Fruit fly (Drosophila melanogaster) whole organism, embryonic: ENCODE results near the gene MED28.

Experiments used
- ATbp ChIP-seq: fragments of 200-800 bp; sonication (Bioruptor generic); optimal IDR thresholded peaks from 2 replicates; lab custom pipeline; 2017; ENCODE audit warnings: missing biosample characterization, mild to moderate bottlenecking, missing genetic modification characterization, missing genetic modification reagents
- Aef1 ChIP-seq: fragments of 200-800 bp; sonication (Bioruptor generic); IDR thresholded peaks from 3 replicates; pipeline ENCODE4 v1.3.6; 2022; ENCODE audit warnings: missing biosample characterization, missing genetic modification characterization
- Asciz ChIP-seq: fragments of 200-800 bp; sonication (Bioruptor generic); optimal IDR thresholded peaks from 2 replicates; lab custom pipeline; 2017; ENCODE audit warnings: missing biosample characterization, mild to moderate bottlenecking, missing genetic modification characterization, missing genetic modification reagents
- Bgb ChIP-seq: fragments of 200-800 bp; sonication (Bioruptor generic); IDR thresholded peaks from 2 replicates; pipeline ENCODE4 v1.3.6; 2022; ENCODE audit warnings: missing biosample characterization, missing genetic modification characterization; ENCODE audit not compliant: partially characterized antibody
- CG10565 ChIP-seq: fragments of 200-800 bp; sonication (Bioruptor generic); optimal IDR thresholded peaks from 3 replicates; lab custom pipeline; 2016; ENCODE audit warnings: missing biosample characterization, mild to moderate bottlenecking, missing genetic modification characterization
- CG10654 ChIP-seq: fragments of 200-800 bp; sonication (Bioruptor generic); optimal IDR thresholded peaks from 2 replicates; lab custom pipeline; 2016; ENCODE audit warnings: missing biosample characterization, missing genetic modification characterization
- CG15011 ChIP-seq: fragments of 200-800 bp; sonication (Bioruptor generic); optimal IDR thresholded peaks from 3 replicates; lab custom pipeline; 2018; ENCODE audit warnings: missing biosample characterization, mild to moderate bottlenecking, missing genetic modification characterization
- CG17912 ChIP-seq: fragments of 200-800 bp; sonication (Bioruptor generic); optimal IDR thresholded peaks from 2 replicates; lab custom pipeline; 2018; ENCODE audit warnings: missing biosample characterization, mild to moderate bottlenecking, missing genetic modification characterization
- CG18619 ChIP-seq: fragments of 200-800 bp; sonication (Bioruptor generic); optimal IDR thresholded peaks from 3 replicates; lab custom pipeline; 2017; ENCODE audit warnings: missing biosample characterization, mild to moderate bottlenecking, missing genetic modification characterization
- CG18764 ChIP-seq: fragments of 200-800 bp; sonication (Bioruptor generic); optimal IDR thresholded peaks from 3 replicates; lab custom pipeline; 2016; ENCODE audit warnings: missing biosample characterization, missing genetic modification characterization
- CG2202 ChIP-seq: fragments of 200-800 bp; sonication (Bioruptor generic); optimal IDR thresholded peaks from 2 replicates; lab custom pipeline; 2018; ENCODE audit warnings: missing biosample characterization, mild to moderate bottlenecking, missing genetic modification characterization
- CG2712 ChIP-seq: fragments of 200-800 bp; optimal IDR thresholded peaks from 3 replicates; lab custom pipeline; 2019; ENCODE audit warnings: missing biosample characterization, mild to moderate bottlenecking, missing genetic modification characterization, moderate library complexity
- CG34376 ChIP-seq: fragments of 200-800 bp; sonication (Bioruptor generic); optimal IDR thresholded peaks from 2 replicates; lab custom pipeline; 2018; ENCODE audit warnings: missing biosample characterization, mild to moderate bottlenecking, missing genetic modification characterization
- CG7745 ChIP-seq: fragments of 200-800 bp; sonication (Bioruptor generic); optimal IDR thresholded peaks from 2 replicates; lab custom pipeline; 2018; ENCODE audit warnings: missing biosample characterization, mild to moderate bottlenecking, missing genetic modification characterization, moderate library complexity
- CG7987 ChIP-seq: fragments of 200-800 bp; sonication (Bioruptor generic); optimal IDR thresholded peaks from 2 replicates; lab custom pipeline; 2018; ENCODE audit warnings: missing biosample characterization, mild to moderate bottlenecking, missing genetic modification characterization, moderate library complexity
- CG9932 ChIP-seq: fragments of 200-800 bp; sonication (Bioruptor generic); IDR thresholded peaks from 2 replicates; pipeline ENCODE4 v1.3.6; 2022; ENCODE audit warnings: missing biosample characterization, missing genetic modification characterization
- CTCF ChIP-seq: fragments of 200-800 bp; sonication (Bioruptor generic); optimal IDR thresholded peaks from 2 replicates; lab custom pipeline; 2017; ENCODE audit warnings: missing biosample characterization, mild to moderate bottlenecking, missing genetic modification characterization, moderate library complexity
- Camta ChIP-seq: fragments of 200-800 bp; sonication (Bioruptor generic); optimal IDR thresholded peaks from 2 replicates; lab custom pipeline; 2016; ENCODE audit warnings: missing biosample characterization, missing genetic modification characterization
- CrebB ChIP-seq: fragments of 200-800 bp; sonication (Bioruptor generic); optimal IDR thresholded peaks from 3 replicates; lab custom pipeline; 2018; ENCODE audit warnings: missing biosample characterization, mild to moderate bottlenecking, missing genetic modification characterization
- Dip3 ChIP-seq: fragments of 200-800 bp; sonication (Bioruptor generic); optimal IDR thresholded peaks from 3 replicates; lab custom pipeline; 2016; ENCODE audit warnings: missing biosample characterization, missing genetic modification characterization
- Gug ChIP-seq: fragments of 200-800 bp; sonication (Bioruptor generic); IDR thresholded peaks from 4 replicates; pipeline ENCODE4 v1.3.6; 2022; ENCODE audit warnings: missing biosample characterization, missing genetic modification characterization
- Jarid2 ChIP-seq: fragments of 200-800 bp; sonication (Bioruptor generic); optimal IDR thresholded peaks from 3 replicates; lab custom pipeline; 2017; ENCODE audit warnings: mild to moderate bottlenecking, missing biosample characterization, missing genetic modification reagents, missing genetic modification characterization
- MBD-R2 ChIP-seq: fragments of 200-800 bp; sonication (Bioruptor generic); IDR thresholded peaks from 2 replicates; pipeline ENCODE4 v1.3.6; 2022; ENCODE audit warnings: missing biosample characterization, missing genetic modification characterization
- NK7.1 ChIP-seq: fragments of 200-800 bp; sonication (Bioruptor generic); optimal IDR thresholded peaks from 3 replicates; lab custom pipeline; 2016; ENCODE audit warnings: missing biosample characterization, missing genetic modification characterization
- Oaz ChIP-seq: fragments of 200-800 bp; sonication (Bioruptor generic); IDR thresholded peaks from 2 replicates; pipeline ENCODE4 v1.3.6; 2022; ENCODE audit warnings: missing biosample characterization, missing genetic modification characterization
- Poxn ChIP-seq: fragments of 200-800 bp; sonication (Bioruptor generic); IDR thresholded peaks from 2 replicates; pipeline ENCODE4 v1.3.6; 2022; ENCODE audit warnings: missing biosample characterization, missing genetic modification characterization
- Scr ChIP-seq: fragments of 200-800 bp; sonication (Bioruptor generic); IDR thresholded peaks from 2 replicates; pipeline ENCODE4 v1.3.6; 2022; ENCODE audit warnings: missing biosample characterization, missing genetic modification characterization; ENCODE audit not compliant: partially characterized antibody
- Sry-δ ChIP-seq: fragments of 200-800 bp; sonication (Bioruptor generic); optimal IDR thresholded peaks from 2 replicates; lab custom pipeline; 2016; ENCODE audit warnings: missing biosample characterization, missing genetic modification characterization
- aop ChIP-seq: fragments of 200-800 bp; sonication (Bioruptor generic); IDR thresholded peaks from 2 replicates; pipeline ENCODE4 v1.3.6; 2022; ENCODE audit warnings: missing biosample characterization, missing genetic modification characterization
- ato ChIP-seq: fragments of 200-800 bp; sonication (Bioruptor generic); IDR thresholded peaks from 2 replicates; pipeline ENCODE4 v1.3.6; 2022; ENCODE audit warnings: missing biosample characterization, missing genetic modification characterization; ENCODE audit not compliant: partially characterized antibody
- bab2 ChIP-seq: fragments of 200-800 bp; sonication (Bioruptor generic); optimal IDR thresholded peaks from 2 replicates; lab custom pipeline; 2016; ENCODE audit warnings: missing biosample characterization, missing genetic modification characterization
- en ChIP-seq: fragments of 200-800 bp; sonication (Bioruptor generic); optimal IDR thresholded peaks from 2 replicates; lab custom pipeline; 2016; ENCODE audit warnings: missing biosample characterization, missing genetic modification characterization
- esg ChIP-seq: fragments of 200-800 bp; sonication (Bioruptor generic); conservative IDR thresholded peaks from 2 replicates; pipeline ENCODE4 v1.3.6; 2022; ENCODE audit warnings: missing biosample characterization, missing genetic modification characterization
- exex ChIP-seq: fragments of 200-800 bp; sonication (Bioruptor generic); optimal IDR thresholded peaks from 4 replicates; lab custom pipeline; 2018; ENCODE audit warnings: missing biosample characterization, mild to moderate bottlenecking, missing genetic modification characterization, moderate library complexity
- gce ChIP-seq: fragments of 200-800 bp; sonication (Bioruptor generic); IDR thresholded peaks from 3 replicates; pipeline ENCODE4 v1.3.6; 2022; ENCODE audit warnings: missing biosample characterization, missing genetic modification characterization
- grau ChIP-seq: fragments of 200-800 bp; optimal IDR thresholded peaks from 3 replicates; lab custom pipeline; 2019; ENCODE audit warnings: missing biosample characterization, mild to moderate bottlenecking, missing genetic modification characterization, moderate library complexity
- gsb-n ChIP-seq: fragments of 200-800 bp; sonication (Bioruptor generic); optimal IDR thresholded peaks from 3 replicates; lab custom pipeline; 2018; ENCODE audit warnings: missing biosample characterization, mild to moderate bottlenecking, missing genetic modification characterization
- ham ChIP-seq: fragments of 200-800 bp; sonication (Bioruptor generic); IDR thresholded peaks from 2 replicates; pipeline ENCODE4 v1.3.6; 2022; ENCODE audit warnings: missing biosample characterization, missing genetic modification characterization
- hkb ChIP-seq, 2 experiments: fragments of 200-800 bp in 1 of 2; fragments of >200 bp in 1 of 2; sonication (Bioruptor generic) in 1 of 2; IDR thresholded peaks in 1 of 2; optimal IDR thresholded peaks in 1 of 2; 2 replicates each; pipeline versions ENCODE4 v1.3.6 to Lab custom; 2017 to 2022; ENCODE audit warnings: missing biosample characterization in 1 of 2, missing genetic modification characterization in 1 of 2
- ind ChIP-seq: fragments of 200-800 bp; sonication (Bioruptor generic); optimal IDR thresholded peaks from 3 replicates; lab custom pipeline; 2016; ENCODE audit warnings: missing biosample characterization, missing genetic modification characterization
- kah ChIP-seq: fragments of 200-800 bp; sonication (Bioruptor generic); optimal IDR thresholded peaks from 2 replicates; lab custom pipeline; 2018; ENCODE audit warnings: missing biosample characterization, mild to moderate bottlenecking, missing genetic modification characterization
- ken ChIP-seq: fragments of 200-800 bp; sonication (Bioruptor generic); IDR thresholded peaks from 3 replicates; pipeline ENCODE4 v1.3.6; 2022; ENCODE audit warnings: missing biosample characterization, missing genetic modification characterization
- phol ChIP-seq: fragments of 200-800 bp; sonication (Bioruptor generic); optimal IDR thresholded peaks from 3 replicates; lab custom pipeline; 2018; ENCODE audit warnings: missing biosample characterization, mild to moderate bottlenecking, missing genetic modification characterization, moderate library complexity
- sc ChIP-seq, 3 experiments: fragments of >200 bp in 2 of 3; fragments of 200-800 bp in 1 of 3; sonication (Bioruptor generic) in 1 of 3; optimal IDR thresholded peaks; 2 replicates in 2 of 3; 3 replicates in 1 of 3; lab custom pipeline; 2017; ENCODE audit warnings: mild to moderate bottlenecking in 1 of 3, missing biosample characterization in 1 of 3, missing genetic modification characterization in 1 of 3, missing genetic modification reagents in 1 of 3
- sima ChIP-seq: fragments of 200-800 bp; sonication (Bioruptor generic); optimal IDR thresholded peaks from 2 replicates; lab custom pipeline; 2016; ENCODE audit warnings: missing biosample characterization, missing genetic modification characterization
- sna ChIP-seq: fragments of 200-800 bp; sonication (Bioruptor generic); IDR thresholded peaks from 2 replicates; pipeline ENCODE4 v1.3.6; 2022; ENCODE audit warnings: missing biosample characterization, missing genetic modification characterization; ENCODE audit not compliant: partially characterized antibody
- so ChIP-seq: fragments of 200-800 bp; sonication (Bioruptor generic); IDR thresholded peaks from 3 replicates; pipeline ENCODE4 v1.3.6; 2022; ENCODE audit warnings: missing biosample characterization, missing genetic modification characterization
- stc ChIP-seq: fragments of 200-800 bp; sonication (Bioruptor generic); IDR thresholded peaks from 2 replicates; pipeline ENCODE4 v1.3.6; 2022; ENCODE audit warnings: missing biosample characterization, missing genetic modification characterization
- unpg ChIP-seq: fragments of 200-800 bp; sonication (Bioruptor generic); optimal IDR thresholded peaks from 3 replicates; lab custom pipeline; 2018; ENCODE audit warnings: missing biosample characterization, mild to moderate bottlenecking, missing genetic modification characterization, moderate library complexity
- vvl ChIP-seq: fragments of 200-800 bp; sonication (Bioruptor generic); IDR thresholded peaks from 2 replicates; pipeline ENCODE4 v1.3.6; 2022; ENCODE audit warnings: missing biosample characterization, missing genetic modification characterization

Gene MED28

DNA sequence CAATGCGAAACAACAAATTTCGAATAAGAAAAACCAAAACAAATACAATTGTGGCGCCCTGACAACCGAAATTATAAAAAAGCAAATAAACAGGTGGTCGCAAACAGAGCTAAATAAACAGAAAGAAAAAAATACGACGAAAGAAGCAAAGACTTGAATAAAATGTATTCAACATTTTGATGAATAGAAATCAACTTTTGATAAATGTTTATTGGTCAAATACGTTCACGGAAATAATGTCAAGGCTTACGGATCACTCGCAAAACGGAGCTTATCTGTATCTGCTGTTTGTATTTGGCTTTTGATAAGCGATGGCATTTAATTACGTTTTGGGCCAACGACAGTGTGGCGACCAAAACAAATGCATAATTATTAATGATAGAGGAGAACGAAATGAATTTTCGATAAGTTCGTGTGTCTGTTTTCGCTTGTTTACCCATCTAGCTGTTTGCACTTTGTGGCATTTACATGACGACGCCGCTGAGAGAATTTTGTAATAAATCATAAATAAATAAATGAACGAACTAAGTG lies 23.6 kb upstream of the MED28 start (continued):
- TF ChIP-seq grau (tag; lab: Kevin White, UChicago) (peak; percentile 43), CG2712 (peak; percentile 19), CG17912 (GFP tag; lab: Kevin White, UChicago) (peak; percentile 53), Scr (GFP tag; lab: Robert Waterston, UW) (no peak), ATbp (peak; percentile 54), CG10654 (no peak), ind (GFP tag; lab: Kevin White, UChicago) (no peak), unpg (GFP tag; lab: Kevin White, UChicago) (peak; percentile 64), CG2202 (peak; percentile 66), CG15011 (GFP tag; lab: Kevin White, UChicago) (peak; percentile 79), en (peak; percentile 10), gsb-n (tag; lab: Kevin White, UChicago) (peak; percentile 70), sc (optimal IDR thresholded peaks at IDR 0.05; lab: Kevin White, UChicago) (no peak), sc (GFP tag; optimal IDR thresholded peaks at IDR 0.05; lab: Kevin White, UChicago) (peak; percentile 46), ken (GFP tag; lab: Robert Waterston, UW) (no peak), Sry-δ (no peak), MBD-R2 (GFP tag; lab: Robert Waterston, UW) (no peak), esg (GFP tag; lab: Robert Waterston, UW) (no peak), sna (GFP tag; lab: Robert Waterston, UW) (no peak), stc (GFP tag; lab: Robert Waterston, UW) (no peak; the same call in 1 of the 2 replicates), so (no peak), CTCF (GFP tag; lab: Kevin White, UChicago) (peak; percentile 10), vvl (GFP tag; lab: Robert Waterston, UW) (peak; percentile 22; the same call in 1 of the 2 replicates), CrebB (peak; percentile 79), CG18619 (GFP tag; lab: Kevin White, UChicago) (peak; percentile 63), Bgb (GFP tag; lab: Robert Waterston, UW) (no peak), Oaz (no peak), Gug (GFP tag; lab: Robert Waterston, UW) (no peak), exex (tag; lab: Kevin White, UChicago) (peak; percentile 57), sima (GFP tag; lab: Kevin White, UChicago) (peak; percentile 12), Dip3 (GFP tag; lab: Kevin White, UChicago) (no peak), CG9932 (GFP tag; lab: Robert Waterston, UW) (no peak), CG7987 (peak; percentile 37), hkb (optimal IDR thresholded peaks at IDR 0.05; lab: Kevin White, UChicago) (no peak), hkb (GFP tag; IDR thresholded peaks at IDR 0.05; lab: Robert Waterston, UW) (peak; percentile 13), Poxn (no peak), Camta (GFP tag; lab: Kevin White, UChicago) (no peak), bab2 (peak; percentile 21), CG10565 (GFP tag; lab: Kevin White, UChicago) (no peak), ato (GFP tag; lab: Robert Waterston, UW) (no peak), gce (GFP tag; lab: Robert Waterston, UW) (no peak), Aef1 (GFP tag; lab: Robert Waterston, UW) (no peak), CG7745 (tag; lab: Kevin White, UChicago) (peak; percentile 70), aop (no peak), Asciz (GFP tag; lab: Kevin White, UChicago) (peak; percentile 81), kah (GFP tag; lab: Kevin White, UChicago) (peak; percentile 81), CG34376 (peak; percentile 18), NK7.1 (no peak), ham (GFP tag; lab: Robert Waterston, UW) (no peak), CG18764 (GFP tag; lab: Kevin White, UChicago) (peak; percentile 26), phol (tag; lab: Kevin White, UChicago) (no peak), Jarid2 (GFP tag; lab: Kevin White, UChicago) (peak; percentile 1)
